Comparison of ENCODE assay signal across 1 fruit fly cellular context in the genomic region with DNA sequence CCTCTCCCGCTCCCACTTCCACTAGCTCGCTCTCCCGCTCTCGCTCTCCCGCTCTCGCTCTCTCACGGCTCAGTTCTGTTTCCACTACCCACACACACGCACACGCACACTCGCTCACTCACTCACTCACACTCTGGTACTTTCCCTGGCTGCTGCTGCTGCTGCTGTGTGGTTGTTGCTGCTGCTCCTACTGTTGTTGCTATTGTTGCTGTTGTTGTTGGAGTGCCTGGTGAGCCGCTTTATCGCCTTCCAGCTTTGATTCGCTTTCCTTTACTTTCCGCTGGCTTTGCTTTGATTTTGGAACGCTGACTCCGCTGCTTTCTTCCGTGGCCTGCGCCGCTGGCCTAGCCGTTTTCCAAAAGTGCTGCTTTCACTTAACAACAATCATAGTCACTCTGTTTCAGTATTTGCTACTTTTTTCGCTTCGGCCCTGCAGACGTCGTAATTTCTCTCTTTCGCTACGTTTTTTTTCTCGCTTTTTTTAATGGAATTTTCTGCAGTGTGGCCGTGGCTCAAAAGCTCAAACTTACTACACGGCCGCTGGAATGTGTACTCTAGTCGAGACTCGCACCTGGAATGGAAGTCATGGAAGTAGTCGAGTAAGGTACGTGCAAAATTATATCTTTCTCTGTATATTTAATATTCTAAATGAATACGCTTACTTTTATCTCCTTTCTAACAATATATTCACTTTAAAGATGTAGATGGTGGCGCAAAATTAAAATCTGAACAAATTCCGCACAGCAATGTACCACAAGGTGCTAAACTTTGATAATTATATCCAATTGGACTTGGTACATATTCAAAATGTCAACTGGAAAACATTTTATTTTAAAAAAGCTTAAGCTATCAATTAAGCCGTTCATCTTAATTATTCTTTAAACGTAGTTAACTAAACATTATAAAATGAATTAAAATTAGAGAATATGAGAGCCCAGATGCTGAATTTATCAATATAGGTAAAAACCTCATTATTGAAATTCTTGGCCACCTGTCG.
TF ChIP-seq lines count a peak whose summit lies in the region.

A gene (minus strand): TSS at position 503 of the 997 bp plus-strand sequence.

TF ChIP-seq in whole organism, embryonic, 481 proteins besides CTCF, POLR2A, EP300 and RAD21 (continued from another document):
- peak; percentile 24; the same call in 1 of the 2 replicates for TF ChIP-seq vvl (GFP tag; IDR thresholded peaks at IDR 0.05; lab: Robert Waterston, UW)
- peak; percentile 45 for TF ChIP-seq CG12769 (tag; optimal IDR thresholded peaks at IDR 0.05; lab: Kevin White, UChicago)
- no peak for TF ChIP-seq dimm (GFP tag; IDR thresholded peaks at IDR 0.05; lab: Robert Waterston, UW)
- no peak for TF ChIP-seq ems (GFP tag; optimal IDR thresholded peaks at IDR 0.05; lab: Kevin White, UChicago)
- no peak for TF ChIP-seq oc (tag; optimal IDR thresholded peaks at IDR 0.05; lab: Kevin White, UChicago)
- no peak for TF ChIP-seq CG8089 (GFP tag; optimal IDR thresholded peaks at IDR 0.05; lab: Kevin White, UChicago)
- no peak for TF ChIP-seq Hr51 (GFP tag; optimal IDR thresholded peaks at IDR 0.05; lab: Kevin White, UChicago)
- TF ChIP-seq nerfin-1 (tag; optimal IDR thresholded peaks at IDR 0.05; lab: Kevin White, UChicago), result peak; percentile 45
- TF ChIP-seq Pdp1 (GFP tag; optimal IDR thresholded peaks at IDR 0.05; lab: Kevin White, UChicago), result peak in 1 of 2 experiments; percentile 17
- no peak for TF ChIP-seq zfh1 (GFP tag; IDR thresholded peaks at IDR 0.05; lab: Robert Waterston, UW)
- no peak; the same call in 1 of the 2 replicates for TF ChIP-seq Dref (GFP tag; IDR thresholded peaks at IDR 0.05; lab: Robert Waterston, UW)
- TF ChIP-seq pzg (GFP tag; optimal IDR thresholded peaks at IDR 0.05; lab: Kevin White, UChicago), result peak; percentile 61
- no peak for TF ChIP-seq CG10366 (GFP tag; IDR thresholded peaks at IDR 0.05; lab: Robert Waterston, UW)
- peak; percentile 1 for TF ChIP-seq Sry-δ (GFP tag; optimal IDR thresholded peaks at IDR 0.05; lab: Kevin White, UChicago)
- TF ChIP-seq ase (GFP tag; IDR thresholded peaks at IDR 0.05; lab: Robert Waterston, UW), result no peak
- TF ChIP-seq CG16863 (GFP tag; optimal IDR thresholded peaks at IDR 0.05; lab: Kevin White, UChicago), result no peak
- no peak for TF ChIP-seq Fer3 (tag; optimal IDR thresholded peaks at IDR 0.05; lab: Kevin White, UChicago)
- TF ChIP-seq BtbVII (GFP tag; optimal IDR thresholded peaks at IDR 0.05; lab: Kevin White, UChicago), result no peak
- TF ChIP-seq CG7963 (GFP tag; IDR thresholded peaks at IDR 0.05; lab: Robert Waterston, UW; ENCODE audit: partially characterized antibody), result no peak
- TF ChIP-seq CG16813 (GFP tag; IDR thresholded peaks at IDR 0.05; lab: Robert Waterston, UW; ENCODE audit: partially characterized antibody), result no peak
- no peak for TF ChIP-seq CG18619 (GFP tag; optimal IDR thresholded peaks at IDR 0.05; lab: Kevin White, UChicago)
- no peak for TF ChIP-seq tna (GFP tag; IDR thresholded peaks at IDR 0.05; lab: Robert Waterston, UW; ENCODE audit: partially characterized antibody)
- TF ChIP-seq CG15514 (GFP tag; optimal IDR thresholded peaks at IDR 0.05; lab: Kevin White, UChicago), result peak; percentile 35
- TF ChIP-seq az2 (GFP tag; optimal IDR thresholded peaks at IDR 0.05; lab: Kevin White, UChicago), result no peak
- TF ChIP-seq CG1233 (GFP tag; optimal IDR thresholded peaks at IDR 0.05; lab: Kevin White, UChicago), result no peak
- no peak for TF ChIP-seq Oli (tag; optimal IDR thresholded peaks at IDR 0.05; lab: Kevin White, UChicago)
- TF ChIP-seq CG2889 (GFP tag; IDR thresholded peaks at IDR 0.05; lab: Robert Waterston, UW), result no peak
- TF ChIP-seq jigr1 (GFP tag; IDR thresholded peaks at IDR 0.05; lab: Robert Waterston, UW), result no peak
- TF ChIP-seq chinmo (GFP tag; IDR thresholded peaks at IDR 0.05; lab: Robert Waterston, UW; ENCODE audit: partially characterized antibody), result 0 out of 4 replicates have a peak, but pooled peaks have one; percentile 64
- peak; percentile 79 for TF ChIP-seq sqz (GFP tag; optimal IDR thresholded peaks at IDR 0.05; lab: Kevin White, UChicago)
- TF ChIP-seq CG9817 (tag; optimal IDR thresholded peaks at IDR 0.05; lab: Kevin White, UChicago), result no peak
- TF ChIP-seq kay (GFP tag; optimal IDR thresholded peaks at IDR 0.05; lab: Kevin White, UChicago), result no peak
- TF ChIP-seq caup (GFP tag; optimal IDR thresholded peaks at IDR 0.05; lab: Kevin White, UChicago; ENCODE audit: severe bottlenecking), result peak; percentile 5
- TF ChIP-seq CG3065 (GFP tag; optimal IDR thresholded peaks at IDR 0.05; lab: Kevin White, UChicago), result no peak
- no peak for TF ChIP-seq CG9727 (GFP tag; optimal IDR thresholded peaks at IDR 0.05; lab: Kevin White, UChicago)
- no peak for TF ChIP-seq CG17361 (GFP tag; IDR thresholded peaks at IDR 0.05; lab: Robert Waterston, UW)
- TF ChIP-seq ind (GFP tag; optimal IDR thresholded peaks at IDR 0.05; lab: Kevin White, UChicago), result no peak
- TF ChIP-seq CoRest (tag; optimal IDR thresholded peaks at IDR 0.05; lab: Kevin White, UChicago), result peak; percentile 32
- no peak for TF ChIP-seq Nf-YA (GFP tag; IDR thresholded peaks at IDR 0.05; lab: Robert Waterston, UW)
- TF ChIP-seq CG9797 (GFP tag; optimal IDR thresholded peaks at IDR 0.05; lab: Kevin White, UChicago), result peak; percentile 62
- TF ChIP-seq crc (GFP tag; optimal IDR thresholded peaks at IDR 0.05; lab: Kevin White, UChicago), result no peak
- peak; percentile 18 for TF ChIP-seq Nf-YC (tag; optimal IDR thresholded peaks at IDR 0.05; lab: Kevin White, UChicago)
- TF ChIP-seq Med (GFP tag; lab: Kevin White, UChicago), result peak; percentile 69
- TF ChIP-seq CG32767 (GFP tag; IDR thresholded peaks at IDR 0.05; lab: Robert Waterston, UW), result no peak
- peak; percentile 49 for TF ChIP-seq stwl (tag; optimal IDR thresholded peaks at IDR 0.05; lab: Kevin White, UChicago)
- no peak for TF ChIP-seq Dll (GFP tag; IDR thresholded peaks at IDR 0.05; lab: Robert Waterston, UW; ENCODE audit: partially characterized antibody)
- TF ChIP-seq tup (GFP tag; optimal IDR thresholded peaks at IDR 0.05; lab: Kevin White, UChicago), result no peak
- TF ChIP-seq CG31388 (GFP tag; optimal IDR thresholded peaks at IDR 0.05; lab: Kevin White, UChicago), result no peak
- no peak for TF ChIP-seq sim (GFP tag; IDR thresholded peaks at IDR 0.05; lab: Robert Waterston, UW)
- no peak for TF ChIP-seq CG11093 (GFP tag; IDR thresholded peaks at IDR 0.05; lab: Robert Waterston, UW)
- TF ChIP-seq Dip2 (GFP tag; IDR thresholded peaks at IDR 0.05; lab: Robert Waterston, UW), result no peak
- TF ChIP-seq Dbx (GFP tag; IDR thresholded peaks at IDR 0.05; lab: Robert Waterston, UW), result no peak
- no peak for TF ChIP-seq gt (GFP tag; IDR thresholded peaks at IDR 0.05; lab: Robert Waterston, UW)
- no peak for TF ChIP-seq peb (GFP tag; IDR thresholded peaks at IDR 0.05; lab: Robert Waterston, UW)
- no peak for TF ChIP-seq CG10654 (GFP tag; optimal IDR thresholded peaks at IDR 0.05; lab: Kevin White, UChicago)
- no peak for TF ChIP-seq Poxn (GFP tag; IDR thresholded peaks at IDR 0.05; lab: Robert Waterston, UW)
- peak; percentile 34; the same call in 1 of the 3 replicates for TF ChIP-seq Aef1 (GFP tag; IDR thresholded peaks at IDR 0.05; lab: Robert Waterston, UW)
- no peak for TF ChIP-seq otp (GFP tag; IDR thresholded peaks at IDR 0.05; lab: Robert Waterston, UW)
- peak; percentile 5 for TF ChIP-seq CG2116 (GFP tag; optimal IDR thresholded peaks at IDR 0.05; lab: Kevin White, UChicago)
